Worm (Caenorhabditis elegans) whole organism, L1 larva: ENCODE measurements around the gene K10B3.5.
A peak's percentile ranks its signal among the peaks of the same experiment; 100 is the strongest.

Source experiments
- C04F5.9 ChIP-seq: sonication (generic microtip); optimal IDR thresholded peaks from 2 replicates; lab custom pipeline; 2016; ENCODE audit warnings: missing genetic modification characterization, missing compliant biosample characterization
- C16A3.4 ChIP-seq: fragments of 150-350 bp; optimal IDR thresholded peaks from 2 replicates; lab custom pipeline; 2014; ENCODE audit warnings: missing biosample characterization, missing genetic modification characterization
- aha-1 ChIP-seq: fragments of 150-350 bp; optimal IDR thresholded peaks from 2 replicates; lab custom pipeline; 2014; ENCODE audit warnings: missing biosample characterization, missing genetic modification characterization
- ama-1 ChIP-seq: fragments of 150-350 bp; optimal IDR thresholded peaks from 2 replicates; lab custom pipeline; 2014
- blmp-1 ChIP-seq: fragments of 150-350 bp; optimal IDR thresholded peaks from 2 replicates; lab custom pipeline; 2014; ENCODE audit warnings: missing biosample characterization, missing genetic modification characterization
- efl-1 ChIP-seq, 4 experiments: fragments of 150-350 bp; optimal IDR thresholded peaks in 3 of 4; peaks in 1 of 4; 1 replicate in 1 of 4; 2 replicates in 3 of 4; lab custom pipeline; 2014; ENCODE audit warnings: missing biosample characterization in 2 of 4, missing genetic modification characterization in 2 of 4, missing genetic modification reagents in 2 of 4
- egl-27 ChIP-seq, 2 experiments: fragments of 150-350 bp in 1 of 2; sonication (generic microtip); optimal IDR thresholded peaks; 3 replicates each; lab custom pipeline; 2017 to 2018; ENCODE audit warnings: missing biosample characterization in 2 of 2, missing genetic modification characterization in 2 of 2, missing genetic modification reagents in 2 of 2
- elt-2 ChIP-seq: sonication (generic microtip); optimal IDR thresholded peaks from 2 replicates; lab custom pipeline; 2016; ENCODE audit warnings: missing genetic modification characterization, mild to moderate bottlenecking, inconsistent platforms, missing compliant biosample characterization, missing genetic modification reagents
- elt-3 ChIP-seq, 6 experiments: fragments of 150-350 bp in 1 of 6; sonication (generic microtip); optimal IDR thresholded peaks; 2 replicates each; lab custom pipeline; 2017 to 2018; ENCODE audit warnings: missing biosample characterization in 6 of 6, missing genetic modification characterization in 6 of 6, inconsistent platforms in 1 of 6
- ets-5 ChIP-seq: fragments of 200-800 bp; sonication (Bioruptor generic); IDR thresholded peaks from 2 replicates; pipeline ENCODE4 v1.3.6; 2022; ENCODE audit warnings: missing genetic modification characterization, missing compliant biosample characterization
- fkh-10 ChIP-seq: sonication (generic microtip); optimal IDR thresholded peaks from 2 replicates; lab custom pipeline; 2017; ENCODE audit warnings: missing biosample characterization, missing genetic modification reagents, missing genetic modification characterization
- fos-1 ChIP-seq: fragments of 150-350 bp; optimal IDR thresholded peaks from 2 replicates; lab custom pipeline; 2014; ENCODE audit warnings: missing biosample characterization, missing genetic modification characterization
- hlh-17 ChIP-seq: fragments of 200-800 bp; sonication (Bioruptor generic); optimal IDR thresholded peaks from 2 replicates; lab custom pipeline; 2018; ENCODE audit warnings: missing genetic modification characterization, mild to moderate bottlenecking, missing compliant biosample characterization, moderate library complexity, borderline replicate concordance
- isw-1 ChIP-seq: fragments of 200-800 bp; sonication (Bioruptor generic); IDR thresholded peaks from 2 replicates; pipeline ENCODE4 v1.3.6; 2022; ENCODE audit warnings: missing genetic modification characterization, missing compliant biosample characterization
- lin-13 ChIP-seq: fragments of 150-350 bp; optimal IDR thresholded peaks from 2 replicates; lab custom pipeline; 2014; ENCODE audit warnings: missing biosample characterization, missing genetic modification reagents, missing genetic modification characterization
- lin-39 ChIP-seq: fragments of 150-350 bp; optimal IDR thresholded peaks from 2 replicates; lab custom pipeline; 2014; ENCODE audit warnings: missing biosample characterization, missing genetic modification reagents, missing genetic modification characterization
- lir-3 ChIP-seq: sonication (generic microtip); optimal IDR thresholded peaks from 2 replicates; lab custom pipeline; 2016; ENCODE audit warnings: mild to moderate bottlenecking, missing genetic modification characterization, moderate library complexity, missing compliant biosample characterization; ENCODE audit not compliant: poor library complexity
- lsy-2 ChIP-seq, 2 experiments: fragments of 150-350 bp; optimal IDR thresholded peaks; 2 replicates each; lab custom pipeline; 2014; ENCODE audit warnings: missing biosample characterization in 2 of 2, missing genetic modification characterization in 2 of 2
- nhr-20 ChIP-seq: sonication (generic microtip); optimal IDR thresholded peaks from 2 replicates; lab custom pipeline; 2016; ENCODE audit warnings: mild to moderate bottlenecking, missing genetic modification characterization, missing compliant biosample characterization
- nhr-237 ChIP-seq: fragments of 150-350 bp; optimal IDR thresholded peaks from 2 replicates; lab custom pipeline; 2014; ENCODE audit warnings: missing biosample characterization, missing genetic modification characterization
- nhr-28 ChIP-seq: fragments of 150-350 bp; optimal IDR thresholded peaks from 2 replicates; lab custom pipeline; 2014; ENCODE audit warnings: missing biosample characterization, missing genetic modification characterization
- nhr-47 ChIP-seq: sonication (generic microtip); optimal IDR thresholded peaks from 2 replicates; lab custom pipeline; 2016; ENCODE audit warnings: mild to moderate bottlenecking, missing genetic modification characterization, moderate library complexity, missing compliant biosample characterization
- nhr-76 ChIP-seq: sonication (generic microtip); optimal IDR thresholded peaks from 2 replicates; lab custom pipeline; 2017; ENCODE audit warnings: missing biosample characterization, missing genetic modification characterization
- nhr-84 ChIP-seq: sonication (generic microtip); optimal IDR thresholded peaks from 2 replicates; lab custom pipeline; 2017; ENCODE audit warnings: missing biosample characterization, missing genetic modification characterization
- nhr-85 ChIP-seq: sonication (generic microtip); peaks from one replicate; lab custom pipeline; 2016; ENCODE audit warnings: missing genetic modification characterization, inconsistent platforms, missing compliant biosample characterization
- nhr-90 ChIP-seq: sonication (generic microtip); optimal IDR thresholded peaks from 2 replicates; lab custom pipeline; 2016; ENCODE audit warnings: mild to moderate bottlenecking, missing genetic modification characterization, missing compliant biosample characterization; ENCODE audit not compliant: poor library complexity
- pax-3 ChIP-seq: fragments of 200-800 bp; sonication (Bioruptor generic); optimal IDR thresholded peaks from 2 replicates; lab custom pipeline; 2018; ENCODE audit warnings: mild to moderate bottlenecking, missing genetic modification characterization, moderate library complexity, missing compliant biosample characterization
- pqm-1 ChIP-seq: sonication (generic microtip); optimal IDR thresholded peaks from 3 replicates; lab custom pipeline; 2017; ENCODE audit warnings: missing biosample characterization, missing genetic modification characterization
- rnt-1 ChIP-seq: sonication (generic microtip); optimal IDR thresholded peaks from 2 replicates; lab custom pipeline; 2016; ENCODE audit warnings: mild to moderate bottlenecking, missing genetic modification characterization, moderate library complexity, missing compliant biosample characterization
- snpc-4 ChIP-seq: fragments of 150-350 bp; optimal IDR thresholded peaks from 2 replicates; lab custom pipeline; 2014; ENCODE audit warnings: missing biosample characterization, missing genetic modification characterization
- snu-23 ChIP-seq: sonication (generic microtip); optimal IDR thresholded peaks from 2 replicates; lab custom pipeline; 2016; ENCODE audit warnings: missing genetic modification characterization, missing compliant biosample characterization
- sox-4 ChIP-seq: sonication (generic microtip); optimal IDR thresholded peaks from 2 replicates; lab custom pipeline; 2016; ENCODE audit warnings: missing genetic modification characterization, missing compliant biosample characterization
- sptf-1 ChIP-seq: fragments of 150-350 bp; optimal IDR thresholded peaks from 2 replicates; lab custom pipeline; 2014; ENCODE audit warnings: missing biosample characterization, missing genetic modification characterization
- tlp-1 ChIP-seq: fragments of 150-350 bp; optimal IDR thresholded peaks from 2 replicates; lab custom pipeline; 2014; ENCODE audit warnings: missing biosample characterization, missing genetic modification characterization
- unc-86 ChIP-seq: sonication (generic microtip); optimal IDR thresholded peaks from 2 replicates; lab custom pipeline; 2016; ENCODE audit warnings: missing genetic modification characterization, missing compliant biosample characterization
- xbp-1 ChIP-seq: sonication (generic microtip); optimal IDR thresholded peaks from 2 replicates; lab custom pipeline; 2016; ENCODE audit warnings: missing genetic modification characterization, missing compliant biosample characterization
- zag-1 ChIP-seq: fragments of 150-350 bp; optimal IDR thresholded peaks from 2 replicates; lab custom pipeline; 2014; ENCODE audit warnings: missing biosample characterization, missing genetic modification characterization
- ztf-11 ChIP-seq, 2 experiments: sonication (generic microtip); optimal IDR thresholded peaks; 2 replicates each; lab custom pipeline; 2016 to 2017; ENCODE audit warnings: missing genetic modification characterization in 2 of 2, missing biosample characterization in 1 of 2, missing compliant biosample characterization in 1 of 2

K10B3.5 gene

ce11 chrX:3067052-3067451, 39.2 kb downstream of the K10B3.5 start:
- TF ChIP-seq elt-3 (tag; optimal IDR thresholded peaks at IDR 0.05; lab: Kevin White, UChicago): no peak
- no peak for TF ChIP-seq aha-1 (tag; lab: Kevin White, UChicago)

DNA sequence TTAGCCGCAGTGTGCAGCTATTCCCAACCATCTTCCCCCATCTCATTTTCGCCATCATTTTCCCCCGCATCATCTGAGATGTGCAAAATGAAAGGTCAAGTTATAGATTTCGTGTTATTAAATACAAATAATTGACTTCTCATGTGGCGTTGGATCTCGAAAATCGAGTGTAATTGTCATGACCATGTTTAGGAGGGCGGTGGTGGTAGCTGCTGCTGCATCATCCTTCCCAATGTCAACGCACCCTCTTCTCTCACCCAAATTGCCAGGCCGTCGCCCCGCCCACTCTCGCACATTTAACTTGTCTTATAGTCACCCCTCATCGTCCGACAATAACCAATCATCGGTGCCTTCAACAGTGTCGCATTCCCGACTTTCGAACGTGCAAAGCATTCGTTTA, 43.0 kb downstream of the K10B3.5 start, which contains the start of gene ceh-30:
Gene ceh-30 (plus strand): TSS at position 301 of the 400 bp plus-strand sequence.
- no peak for TF ChIP-seq pqm-1 (tag; lab: Kevin White, UChicago)
- TF ChIP-seq snu-23 (GFP tag; lab: Kevin White, UChicago): no peak
- TF ChIP-seq efl-1 (optimal IDR thresholded peaks at IDR 0.05; lab: Kevin White, UChicago): no peak
- peak in 1 of 2 experiments; percentile 13 for TF ChIP-seq efl-1 (GFP tag; optimal IDR thresholded peaks at IDR 0.05 in 1 of 2; lab: Kevin White, UChicago)

ce11 chrX:3061698-3062097, 44.6 kb downstream of the K10B3.5 start:
- no peak for TF ChIP-seq snu-23 (GFP tag; lab: Kevin White, UChicago)
- TF ChIP-seq nhr-85: peak; percentile 4

- TF ChIP-seq tlp-1 (no peak), fos-1 (no peak), unc-86 (tag; lab: Kevin White, UChicago) (no peak), nhr-76 (tag; lab: Kevin White, UChicago) (no peak), ztf-11 (tag; optimal IDR thresholded peaks at IDR 0.05; lab: Kevin White, UChicago) (no peak), nhr-85 (no peak), lin-39 (no peak), nhr-90 (no peak), nhr-20 (tag; lab: Kevin White, UChicago) (no peak)
Measured at ce11 chrX:3059299-3059698, 47.0 kb downstream of the K10B3.5 start, which contains the start of gene rsef-1. TSS of gene rsef-1 (minus strand) at chrX:3059399.

- TF ChIP-seq hlh-17 (GFP tag; lab: Kevin White, UChicago): no peak
- no peak for TF ChIP-seq nhr-47
- TF ChIP-seq pax-3 (tag; lab: Kevin White, UChicago): no peak
- TF ChIP-seq efl-1 (optimal IDR thresholded peaks at IDR 0.05; lab: Kevin White, UChicago): no peak
- TF ChIP-seq efl-1 (GFP tag; optimal IDR thresholded peaks at IDR 0.05 in 1 of 2; lab: Kevin White, UChicago): peak in 1 of 2 experiments; percentile 58
Measured at ce11 chrX:3057656-3058055, 48.6 kb downstream of the K10B3.5 start.

DNA sequence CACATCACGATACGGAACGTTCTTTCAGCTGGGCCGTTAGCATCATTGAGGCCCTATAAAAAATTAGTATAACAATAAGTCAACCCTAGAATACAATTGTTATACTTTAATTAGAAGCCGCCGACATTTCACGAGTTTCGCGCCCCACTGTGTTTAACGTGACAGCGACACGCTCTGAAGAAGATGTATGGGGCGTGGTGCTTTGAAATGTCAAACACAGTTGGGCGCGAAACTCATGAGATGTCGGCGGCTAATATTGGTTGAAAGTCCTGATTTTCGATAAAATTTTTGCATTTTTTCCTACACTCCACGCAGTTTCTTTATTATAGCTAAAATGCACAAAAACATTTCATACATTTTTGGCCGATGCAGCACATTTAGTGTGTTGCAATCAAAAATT, 50.2 kb downstream of the K10B3.5 start:
- TF ChIP-seq lsy-2 (tag; optimal IDR thresholded peaks at IDR 0.05; lab: Kevin White, UChicago) (no peak), snpc-4 (tag; lab: Kevin White, UChicago) (peak; percentile 36), nhr-84 (tag; lab: Kevin White, UChicago) (no peak), nhr-47 (no peak)

- TF ChIP-seq elt-2 (tag; lab: Kevin White, UChicago) (peak; percentile 19), lin-13 (GFP tag; lab: Kevin White, UChicago) (no peak), C16A3.4 (tag; lab: Kevin White, UChicago) (no peak)
- TF ChIP-seq, all 84 proteins: peak for 1
Measured at ce11 chrX:3054802-3055201, 51.5 kb downstream of the K10B3.5 start, which contains the start of gene twk-26. TSS of gene twk-26 (minus strand) at chrX:3054824.

DNA sequence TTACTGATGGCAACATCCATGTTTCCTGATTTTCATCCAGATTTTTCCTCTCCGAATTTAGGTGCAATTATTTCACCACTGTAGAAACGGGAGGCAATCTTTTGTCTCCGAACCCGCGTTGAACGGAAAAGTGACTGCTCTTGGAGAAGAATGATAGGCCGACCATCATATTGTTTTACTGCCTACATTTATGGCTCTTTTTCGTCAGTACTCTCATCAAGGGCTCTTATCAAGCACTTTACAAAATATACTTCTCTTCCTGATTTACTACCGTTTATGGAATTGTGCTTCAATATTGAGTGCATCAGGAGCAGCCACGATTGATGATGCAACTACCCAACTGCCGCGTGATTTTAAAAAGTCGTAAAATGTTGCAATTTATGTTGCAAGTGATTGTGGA, 51.9 kb downstream of the K10B3.5 start:
- TF ChIP-seq xbp-1 (tag; lab: Kevin White, UChicago) (no peak), sox-4 (tag; lab: Kevin White, UChicago) (no peak), ets-5 (GFP tag; lab: Robert Waterston, UW) (no peak), sptf-1 (tag; lab: Kevin White, UChicago) (no peak), rnt-1 (tag; lab: Kevin White, UChicago) (no peak), ztf-11 (tag; optimal IDR thresholded peaks at IDR 0.05; lab: Kevin White, UChicago) (no peak), lir-3 (no peak), C04F5.9 (tag; lab: Kevin White, UChicago) (no peak), isw-1 (GFP tag; lab: Robert Waterston, UW) (no peak), aha-1 (tag; lab: Kevin White, UChicago) (no peak), nhr-20 (tag; lab: Kevin White, UChicago) (no peak), snpc-4 (tag; lab: Kevin White, UChicago) (no peak), ama-1 (lab: Kevin White, UChicago) (no peak), nhr-237 (no peak), fkh-10 (GFP tag; lab: Kevin White, UChicago) (no peak), egl-27 (tag; optimal IDR thresholded peaks at IDR 0.05; lab: Kevin White, UChicago) (no peak), blmp-1 (tag; lab: Kevin White, UChicago) (no peak), nhr-28 (tag; lab: Kevin White, UChicago) (no peak), zag-1 (tag; lab: Kevin White, UChicago) (no peak)
